Fruit fly (Drosophila melanogaster) whole organism, embryonic: ENCODE data around the gene CG44094.

Source experiments
- Adf1 ChIP-seq: fragments of 200-800 bp; sonication (Bioruptor generic); IDR thresholded peaks from 2 replicates; pipeline ENCODE4 v1.3.6; 2022; ENCODE audit warnings: missing biosample characterization, missing genetic modification characterization
- Aef1 ChIP-seq: fragments of 200-800 bp; sonication (Bioruptor generic); IDR thresholded peaks from 3 replicates; pipeline ENCODE4 v1.3.6; 2022; ENCODE audit warnings: missing biosample characterization, missing genetic modification characterization
- Blimp-1 ChIP-seq: fragments of 200-800 bp; sonication (Bioruptor generic); optimal IDR thresholded peaks from 3 replicates; lab custom pipeline; 2018; ENCODE audit warnings: missing biosample characterization, missing genetic modification characterization, mild to moderate bottlenecking, moderate library complexity, missing genetic modification reagents
- CG10366 ChIP-seq: fragments of 200-800 bp; sonication (Bioruptor generic); IDR thresholded peaks from 2 replicates; pipeline ENCODE4 v1.3.6; 2022; ENCODE audit warnings: missing biosample characterization, missing genetic modification characterization
- CG11560 ChIP-seq: fragments of 200-800 bp; sonication (Bioruptor generic); IDR thresholded peaks from 3 replicates; pipeline ENCODE4 v1.3.6; 2022; ENCODE audit warnings: missing biosample characterization, missing genetic modification characterization
- CG13894 ChIP-seq: fragments of 200-800 bp; sonication (Bioruptor generic); optimal IDR thresholded peaks from 3 replicates; lab custom pipeline; 2018; ENCODE audit warnings: missing biosample characterization, mild to moderate bottlenecking, missing genetic modification characterization, moderate library complexity
- CG15011 ChIP-seq: fragments of 200-800 bp; sonication (Bioruptor generic); optimal IDR thresholded peaks from 3 replicates; lab custom pipeline; 2018; ENCODE audit warnings: missing biosample characterization, mild to moderate bottlenecking, missing genetic modification characterization
- CG15269 ChIP-seq: fragments of 200-800 bp; sonication (Bioruptor generic); optimal IDR thresholded peaks from 2 replicates; lab custom pipeline; 2018; ENCODE audit warnings: missing biosample characterization, mild to moderate bottlenecking, missing genetic modification characterization, moderate library complexity
- CG15514 ChIP-seq: fragments of 200-800 bp; sonication (Bioruptor generic); optimal IDR thresholded peaks from 3 replicates; lab custom pipeline; 2017; ENCODE audit warnings: missing biosample characterization, missing genetic modification characterization, mild to moderate bottlenecking, moderate library complexity, missing genetic modification reagents
- CG15601 ChIP-seq: fragments of 200-800 bp; sonication (Bioruptor generic); optimal IDR thresholded peaks from 3 replicates; lab custom pipeline; 2019; ENCODE audit warnings: missing biosample characterization, mild to moderate bottlenecking, missing genetic modification characterization, moderate library complexity
- CG15696 ChIP-seq: fragments of 200-800 bp; sonication (Bioruptor generic); optimal IDR thresholded peaks from 2 replicates; lab custom pipeline; 2019; ENCODE audit warnings: missing biosample characterization, mild to moderate bottlenecking, missing genetic modification characterization, moderate library complexity
- CG1647 ChIP-seq: fragments of 200-800 bp; sonication (Bioruptor generic); optimal IDR thresholded peaks from 3 replicates; lab custom pipeline; 2016; ENCODE audit warnings: missing biosample characterization, missing genetic modification characterization
- CG16815 ChIP-seq: fragments of 200-800 bp; sonication (Bioruptor generic); optimal IDR thresholded peaks from 3 replicates; lab custom pipeline; 2017; ENCODE audit warnings: missing biosample characterization, mild to moderate bottlenecking, missing genetic modification characterization
- CG17385 ChIP-seq: fragments of 200-800 bp; sonication (Bioruptor generic); optimal IDR thresholded peaks from 3 replicates; lab custom pipeline; 2018; ENCODE audit warnings: missing biosample characterization, mild to moderate bottlenecking, missing genetic modification characterization
- CG17612 ChIP-seq: fragments of 200-800 bp; sonication (Bioruptor generic); IDR thresholded peaks from 2 replicates; pipeline ENCODE4 v1.3.6; 2022; ENCODE audit warnings: missing biosample characterization, missing genetic modification characterization
- CG3065 ChIP-seq: fragments of 200-800 bp; sonication (Bioruptor generic); optimal IDR thresholded peaks from 2 replicates; lab custom pipeline; 2016; ENCODE audit warnings: missing biosample characterization, missing genetic modification characterization
- CG33213 ChIP-seq: fragments of 200-800 bp; sonication (Bioruptor generic); optimal IDR thresholded peaks from 3 replicates; lab custom pipeline; 2016; ENCODE audit warnings: missing biosample characterization, missing genetic modification characterization
- CG7357 ChIP-seq: fragments of 200-800 bp; sonication (Bioruptor generic); IDR thresholded peaks from 3 replicates; pipeline ENCODE4 v1.3.6; 2022; ENCODE audit warnings: missing biosample characterization, missing genetic modification characterization
- CG7745 ChIP-seq: fragments of 200-800 bp; sonication (Bioruptor generic); optimal IDR thresholded peaks from 2 replicates; lab custom pipeline; 2018; ENCODE audit warnings: missing biosample characterization, mild to moderate bottlenecking, missing genetic modification characterization, moderate library complexity
- CHES-1-like ChIP-seq: fragments of 200-800 bp; sonication (Bioruptor generic); optimal IDR thresholded peaks from 2 replicates; lab custom pipeline; 2016; ENCODE audit warnings: missing biosample characterization, missing genetic modification characterization
- Doc2 ChIP-seq: fragments of 200-800 bp; sonication (Bioruptor generic); IDR thresholded peaks from 2 replicates; pipeline ENCODE4 v1.3.6; 2022; ENCODE audit warnings: missing biosample characterization, missing genetic modification characterization
- Fer1 ChIP-seq: fragments of 200-800 bp; sonication (Bioruptor generic); optimal IDR thresholded peaks from 2 replicates; lab custom pipeline; 2017; ENCODE audit warnings: missing biosample characterization, mild to moderate bottlenecking, missing genetic modification characterization
- HHEX ChIP-seq: fragments of 200-800 bp; sonication (Bioruptor generic); optimal IDR thresholded peaks from 3 replicates; lab custom pipeline; 2017; ENCODE audit warnings: missing biosample characterization, mild to moderate bottlenecking, missing genetic modification characterization, missing genetic modification reagents
- Lim3 ChIP-seq: fragments of 200-800 bp; sonication (Bioruptor generic); IDR thresholded peaks from 2 replicates; pipeline ENCODE4 v1.3.6; 2022; ENCODE audit warnings: missing biosample characterization, missing genetic modification characterization
- Mad ChIP-seq: fragments of 200-800 bp; sonication (Bioruptor generic); optimal IDR thresholded peaks from 2 replicates; lab custom pipeline; 2016; ENCODE audit warnings: missing biosample characterization, missing genetic modification characterization
- Myb ChIP-seq: fragments of 200-800 bp; sonication (Bioruptor generic); optimal IDR thresholded peaks from 2 replicates; lab custom pipeline; 2016; ENCODE audit warnings: missing biosample characterization, missing genetic modification characterization
- Oaz ChIP-seq: fragments of 200-800 bp; sonication (Bioruptor generic); IDR thresholded peaks from 2 replicates; pipeline ENCODE4 v1.3.6; 2022; ENCODE audit warnings: missing biosample characterization, missing genetic modification characterization
- Opbp ChIP-seq: fragments of 200-800 bp; sonication (Bioruptor generic); IDR thresholded peaks from 3 replicates; pipeline ENCODE4 v1.3.6; 2022; ENCODE audit warnings: missing biosample characterization, missing genetic modification characterization; ENCODE audit not compliant: partially characterized antibody
- Ravus ChIP-seq: fragments of 200-800 bp; sonication (Bioruptor generic); IDR thresholded peaks from 2 replicates; pipeline ENCODE4 v1.3.6; 2022; ENCODE audit warnings: missing biosample characterization, missing genetic modification characterization
- TFAM ChIP-seq: fragments of 200-800 bp; sonication (Bioruptor generic); optimal IDR thresholded peaks from 2 replicates; lab custom pipeline; 2017; ENCODE audit warnings: missing biosample characterization, missing genetic modification characterization, inconsistent platforms
- Xbp1 ChIP-seq: fragments of 200-800 bp; sonication (Bioruptor generic); optimal IDR thresholded peaks from 3 replicates; lab custom pipeline; 2016; ENCODE audit warnings: missing biosample characterization, mild to moderate bottlenecking, missing genetic modification characterization
- ab ChIP-seq: fragments of 200-800 bp; sonication (Bioruptor generic); optimal IDR thresholded peaks from 2 replicates; lab custom pipeline; 2016; ENCODE audit warnings: missing biosample characterization, missing genetic modification characterization
- amos ChIP-seq: fragments of 200-800 bp; sonication (Bioruptor generic); IDR thresholded peaks from 2 replicates; pipeline ENCODE4 v1.3.6; 2022; ENCODE audit warnings: missing biosample characterization, missing genetic modification characterization; ENCODE audit not compliant: partially characterized antibody
- br ChIP-seq: fragments of >200 bp; optimal IDR thresholded peaks from 2 replicates; lab custom pipeline; 2017
- cad ChIP-seq: fragments of >200 bp; optimal IDR thresholded peaks from 2 replicates; lab custom pipeline; 2017; ENCODE audit warnings: missing biosample characterization, missing genetic modification characterization
- chinmo ChIP-seq: fragments of 200-800 bp; sonication (Bioruptor generic); IDR thresholded peaks from 4 replicates; pipeline ENCODE4 v1.3.6; 2022; ENCODE audit warnings: missing biosample characterization, missing genetic modification characterization; ENCODE audit not compliant: partially characterized antibody
- corto ChIP-seq: fragments of 200-800 bp; sonication (Bioruptor generic); optimal IDR thresholded peaks from 2 replicates; lab custom pipeline; 2016; ENCODE audit warnings: missing biosample characterization, mild to moderate bottlenecking, missing genetic modification characterization, moderate library complexity
- crol ChIP-seq: fragments of 200-800 bp; sonication (Bioruptor generic); IDR thresholded peaks from 2 replicates; pipeline ENCODE4 v1.3.6; 2022; ENCODE audit warnings: missing biosample characterization, missing genetic modification characterization
- dimm ChIP-seq: fragments of 200-800 bp; sonication (Bioruptor generic); IDR thresholded peaks from 2 replicates; pipeline ENCODE4 v1.3.6; 2022; ENCODE audit warnings: missing biosample characterization, missing genetic modification characterization
- ewg ChIP-seq: fragments of 200-800 bp; sonication (Bioruptor generic); optimal IDR thresholded peaks from 3 replicates; lab custom pipeline; 2017; ENCODE audit warnings: mild to moderate bottlenecking, missing biosample characterization, missing genetic modification reagents, missing genetic modification characterization
- her ChIP-seq: fragments of 200-800 bp; sonication (Bioruptor generic); optimal IDR thresholded peaks from 2 replicates; lab custom pipeline; 2016; ENCODE audit warnings: missing biosample characterization, missing genetic modification characterization
- klu ChIP-seq: fragments of 200-800 bp; sonication (Bioruptor generic); IDR thresholded peaks from 2 replicates; pipeline ENCODE4 v1.3.6; 2022; ENCODE audit warnings: missing biosample characterization, missing genetic modification characterization
- lola ChIP-seq, 3 experiments: fragments of >200 bp in 2 of 3; fragments of 200-800 bp in 1 of 3; sonication (Bioruptor generic) in 1 of 3; optimal IDR thresholded peaks; 2 replicates each; lab custom pipeline; 2017 to 2019; ENCODE audit warnings: missing biosample characterization in 3 of 3, missing genetic modification characterization in 3 of 3, mild to moderate bottlenecking in 1 of 3, moderate library complexity in 1 of 3
- nau ChIP-seq: fragments of 200-800 bp; sonication (Bioruptor generic); optimal IDR thresholded peaks from 3 replicates; lab custom pipeline; 2017; ENCODE audit warnings: missing biosample characterization, mild to moderate bottlenecking, missing genetic modification characterization, missing genetic modification reagents
- pfk ChIP-seq: fragments of 200-800 bp; sonication (Bioruptor generic); optimal IDR thresholded peaks from 2 replicates; lab custom pipeline; 2018; ENCODE audit warnings: missing biosample characterization, mild to moderate bottlenecking, missing genetic modification characterization, moderate library complexity
- pho ChIP-seq: fragments of 200-800 bp; sonication (Bioruptor generic); optimal IDR thresholded peaks from 2 replicates; lab custom pipeline; 2016; ENCODE audit warnings: missing biosample characterization, missing genetic modification characterization
- sim ChIP-seq: fragments of 200-800 bp; sonication (Bioruptor generic); IDR thresholded peaks from 2 replicates; pipeline ENCODE4 v1.3.6; 2022; ENCODE audit warnings: missing biosample characterization, missing genetic modification characterization
- ttk ChIP-seq: fragments of 200-800 bp; sonication (Bioruptor generic); IDR thresholded peaks from 2 replicates; pipeline ENCODE4 v2.1.2; 2022; ENCODE audit warnings: missing biosample characterization, missing genetic modification characterization
- unpg ChIP-seq: fragments of 200-800 bp; sonication (Bioruptor generic); optimal IDR thresholded peaks from 3 replicates; lab custom pipeline; 2018; ENCODE audit warnings: missing biosample characterization, mild to moderate bottlenecking, missing genetic modification characterization, moderate library complexity
- zen ChIP-seq: fragments of 200-800 bp; sonication (Bioruptor generic); optimal IDR thresholded peaks from 3 replicates; lab custom pipeline; 2018; ENCODE audit warnings: missing biosample characterization, mild to moderate bottlenecking, missing genetic modification characterization, moderate library complexity
- zen2 ChIP-seq: fragments of 200-800 bp; sonication (Bioruptor generic); IDR thresholded peaks from 3 replicates; pipeline ENCODE4 v1.3.6; 2022; ENCODE audit warnings: missing biosample characterization, missing genetic modification characterization; ENCODE audit not compliant: partially characterized antibody

Gene CG44094

DNA sequence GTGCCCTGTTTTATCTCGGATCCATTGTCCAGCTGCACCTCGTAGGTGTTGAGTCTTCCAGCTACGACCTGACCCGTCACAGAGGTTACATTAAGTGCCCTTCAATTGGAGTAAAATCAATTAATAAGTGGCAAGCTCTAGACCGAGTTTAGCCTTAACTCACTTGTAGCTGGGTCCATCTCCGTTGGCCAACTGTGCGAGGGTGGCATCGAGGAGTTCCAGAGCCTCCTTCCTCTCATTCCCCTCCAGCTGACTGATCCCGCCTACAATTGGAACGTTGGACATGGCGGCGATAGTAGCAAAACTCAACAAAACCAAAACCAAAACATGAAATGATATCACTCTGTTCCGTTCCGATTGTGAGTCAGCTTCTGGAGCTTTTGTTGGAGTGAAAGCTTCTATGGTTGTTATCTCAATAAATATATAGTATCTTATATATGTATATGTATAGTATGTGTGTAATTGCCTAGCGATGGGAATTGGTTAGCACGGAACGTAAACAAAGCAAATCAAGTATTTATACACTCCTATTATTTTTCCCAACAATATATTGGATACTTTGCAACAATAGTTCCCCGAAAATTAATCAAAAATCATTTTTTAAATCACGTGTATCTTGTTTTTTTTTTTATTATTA is 7.8 kb downstream of the CG44094 start, which contains the start of gene CG8066 (continued):
- TF ChIP-seq Ravus (GFP tag; lab: Robert Waterston, UW) (no peak), Aef1 (GFP tag; lab: Robert Waterston, UW) (no peak), Blimp-1 (GFP tag; lab: Kevin White, UChicago) (peak; percentile 15), CG17385 (GFP tag; lab: Kevin White, UChicago) (no peak), CG15011 (GFP tag; lab: Kevin White, UChicago) (no peak), sim (GFP tag; lab: Robert Waterston, UW) (no peak), Doc2 (no peak), ab (GFP tag; lab: Kevin White, UChicago) (no peak), zen (no peak), CG16815 (GFP tag; lab: Kevin White, UChicago) (no peak), corto (GFP tag; lab: Kevin White, UChicago) (peak; percentile 1), dimm (GFP tag; lab: Robert Waterston, UW) (no peak), br (no peak), CG1647 (GFP tag; lab: Kevin White, UChicago) (no peak), klu (GFP tag; lab: Robert Waterston, UW) (no peak), CG3065 (GFP tag; lab: Kevin White, UChicago) (no peak), Adf1 (GFP tag; lab: Robert Waterston, UW) (no peak), CG11560 (tag; lab: Robert Waterston, UW) (no peak), unpg (GFP tag; lab: Kevin White, UChicago) (peak; percentile 27), lola (GFP tag; optimal IDR thresholded peaks at IDR 0.05; lab: Kevin White, UChicago) (no peak), CG17612 (GFP tag; lab: Robert Waterston, UW) (no peak), Mad (GFP tag; lab: Kevin White, UChicago) (no peak), Xbp1 (GFP tag; lab: Kevin White, UChicago) (no peak), HHEX (no peak), Lim3 (GFP tag; lab: Robert Waterston, UW) (no peak), ttk (GFP tag; lab: Robert Waterston, UW) (no peak), Myb (GFP tag; lab: Kevin White, UChicago) (no peak), nau (GFP tag; lab: Kevin White, UChicago) (no peak), cad (no peak), her (GFP tag; lab: Kevin White, UChicago) (no peak), CG15269 (peak; percentile 27), CG15601 (no peak), Fer1 (GFP tag; lab: Kevin White, UChicago) (peak; percentile 44), TFAM (GFP tag; lab: Kevin White, UChicago) (no peak), Oaz (GFP tag; lab: Robert Waterston, UW) (no peak), CG7745 (tag; lab: Kevin White, UChicago) (no peak), ewg (GFP tag; lab: Kevin White, UChicago) (no peak), CG7357 (no peak), chinmo (GFP tag; lab: Robert Waterston, UW) (peak; percentile 39; the same call in 1 of the 4 replicates), CG10366 (GFP tag; lab: Robert Waterston, UW) (no peak), CG33213 (GFP tag; lab: Kevin White, UChicago) (no peak), CHES-1-like (GFP tag; lab: Kevin White, UChicago) (no peak), CG15696 (no peak), crol (GFP tag; lab: Robert Waterston, UW) (peak; percentile 58), pho (GFP tag; lab: Kevin White, UChicago) (no peak), pfk (GFP tag; lab: Kevin White, UChicago) (peak; percentile 96), zen2 (no peak), CG15514 (peak; percentile 51), Opbp (no peak), amos (peak; percentile 53; the same call in 1 of the 2 replicates), CG13894 (tag; lab: Kevin White, UChicago) (peak; percentile 37)
